Worm (Caenorhabditis elegans) whole organism, L2 larva: ENCODE data around the gene osta-2.

Experiments used
- C34F6.9 ChIP-seq: fragments of 150-350 bp; optimal IDR thresholded peaks from 2 replicates; lab custom pipeline; 2014; ENCODE audit warnings: missing biosample characterization, missing genetic modification characterization
- F13H6.1 ChIP-seq: sonication (generic microtip); optimal IDR thresholded peaks from 2 replicates; lab custom pipeline; 2016; ENCODE audit warnings: missing genetic modification characterization, missing compliant biosample characterization
- Y55F3AM.14 ChIP-seq: fragments of 200-800 bp; sonication (Bioruptor generic); optimal IDR thresholded peaks from 2 replicates; lab custom pipeline; 2018; ENCODE audit warnings: mild to moderate bottlenecking, missing genetic modification characterization, missing compliant biosample characterization
- alr-1 ChIP-seq: fragments of 150-350 bp; optimal IDR thresholded peaks from 2 replicates; lab custom pipeline; 2014; ENCODE audit warnings: missing biosample characterization, missing genetic modification characterization
- ceh-16 ChIP-seq: fragments of 150-350 bp; optimal IDR thresholded peaks from 2 replicates; lab custom pipeline; 2014; ENCODE audit warnings: missing biosample characterization, missing genetic modification characterization
- ceh-82 ChIP-seq: fragments of 150-350 bp; optimal IDR thresholded peaks from 2 replicates; lab custom pipeline; 2014; ENCODE audit warnings: missing biosample characterization, missing genetic modification characterization
- crh-2 ChIP-seq: sonication (generic microtip); optimal IDR thresholded peaks from 2 replicates; lab custom pipeline; 2017; ENCODE audit warnings: missing biosample characterization, missing genetic modification characterization
- dmd-4 ChIP-seq: sonication (generic microtip); optimal IDR thresholded peaks from 2 replicates; lab custom pipeline; 2017; ENCODE audit warnings: missing biosample characterization, missing genetic modification characterization
- egl-27 ChIP-seq: sonication (generic microtip); optimal IDR thresholded peaks from 3 replicates; lab custom pipeline; 2017; ENCODE audit warnings: missing biosample characterization, missing genetic modification reagents, missing genetic modification characterization
- elt-1 ChIP-seq: fragments of 150-350 bp; optimal IDR thresholded peaks from 2 replicates; lab custom pipeline; 2014; ENCODE audit warnings: missing biosample characterization, missing genetic modification characterization
- elt-3 ChIP-seq: sonication (generic microtip); optimal IDR thresholded peaks from 2 replicates; lab custom pipeline; 2017; ENCODE audit warnings: missing biosample characterization, missing genetic modification characterization
- fos-1 ChIP-seq: fragments of 150-350 bp; optimal IDR thresholded peaks from 2 replicates; lab custom pipeline; 2014; ENCODE audit warnings: missing biosample characterization, missing genetic modification characterization
- gmeb-1 ChIP-seq: fragments of 150-350 bp; optimal IDR thresholded peaks from 2 replicates; lab custom pipeline; 2014; ENCODE audit warnings: missing biosample characterization, missing genetic modification characterization
- lin-39 ChIP-seq: fragments of 150-350 bp; optimal IDR thresholded peaks from 2 replicates; lab custom pipeline; 2014; ENCODE audit warnings: missing biosample characterization, missing genetic modification reagents, missing genetic modification characterization
- mbf-1 ChIP-seq: sonication (generic microtip); optimal IDR thresholded peaks from 2 replicates; lab custom pipeline; 2017; ENCODE audit warnings: missing biosample characterization, missing genetic modification characterization
- mdl-1 ChIP-seq, 2 experiments: fragments of 150-350 bp in 1 of 2; sonication (generic microtip) in 1 of 2; optimal IDR thresholded peaks; 2 replicates each; lab custom pipeline; 2017; ENCODE audit warnings: missing biosample characterization in 2 of 2, missing genetic modification characterization in 2 of 2
- nhr-10 ChIP-seq: sonication (generic microtip); optimal IDR thresholded peaks from 2 replicates; lab custom pipeline; 2017; ENCODE audit warnings: missing biosample characterization, missing genetic modification characterization
- nhr-21 ChIP-seq: fragments of 150-350 bp; optimal IDR thresholded peaks from 2 replicates; lab custom pipeline; 2014; ENCODE audit warnings: missing biosample characterization, missing genetic modification characterization
- nhr-237 ChIP-seq: fragments of 150-350 bp; optimal IDR thresholded peaks from 2 replicates; lab custom pipeline; 2014; ENCODE audit warnings: missing biosample characterization, missing genetic modification characterization
- nhr-25 ChIP-seq: fragments of 150-350 bp; sonication (generic microtip); optimal IDR thresholded peaks from 3 replicates; lab custom pipeline; 2014; ENCODE audit warnings: missing biosample characterization, missing genetic modification characterization
- nhr-77 ChIP-seq: fragments of 150-350 bp; optimal IDR thresholded peaks from 2 replicates; lab custom pipeline; 2014; ENCODE audit warnings: missing biosample characterization, missing genetic modification characterization
- skn-1 ChIP-seq: sonication (generic microtip); optimal IDR thresholded peaks from 2 replicates; lab custom pipeline; 2017; ENCODE audit warnings: missing biosample characterization, missing genetic modification characterization
- sma-3 ChIP-seq: sonication (generic microtip); optimal IDR thresholded peaks from 2 replicates; lab custom pipeline; 2016; ENCODE audit warnings: missing genetic modification reagents, missing genetic modification characterization, missing compliant biosample characterization
- sma-9 ChIP-seq, 2 experiments: fragments of 150-350 bp in 1 of 2; sonication (generic microtip) in 1 of 2; optimal IDR thresholded peaks; 2 replicates each; lab custom pipeline; 2014 to 2016; ENCODE audit warnings: missing genetic modification characterization in 2 of 2, mild to moderate bottlenecking in 1 of 2, missing biosample characterization in 1 of 2, missing compliant biosample characterization in 1 of 2, missing genetic modification reagents in 1 of 2, moderate library complexity in 1 of 2
- unc-55 ChIP-seq: fragments of 150-350 bp; sonication (generic microtip); optimal IDR thresholded peaks from 3 replicates; lab custom pipeline; 2014; ENCODE audit warnings: missing biosample characterization, missing genetic modification reagents, missing genetic modification characterization
- zag-1 ChIP-seq: fragments of 150-350 bp; optimal IDR thresholded peaks from 2 replicates; lab custom pipeline; 2014; ENCODE audit warnings: missing biosample characterization, missing genetic modification characterization
- ztf-1 ChIP-seq: fragments of 200-800 bp; sonication (Bioruptor generic); conservative IDR thresholded peaks from 2 replicates; pipeline ENCODE4 v1.3.6; 2022; ENCODE audit warnings: missing genetic modification characterization, missing compliant biosample characterization
- ztf-11 ChIP-seq: sonication (generic microtip); optimal IDR thresholded peaks from 2 replicates; lab custom pipeline; 2017; ENCODE audit warnings: missing biosample characterization, missing genetic modification characterization
- ztf-4 ChIP-seq: fragments of 150-350 bp; optimal IDR thresholded peaks from 2 replicates; lab custom pipeline; 2014; ENCODE audit warnings: missing biosample characterization, missing genetic modification characterization

The osta-2 gene

DNA sequence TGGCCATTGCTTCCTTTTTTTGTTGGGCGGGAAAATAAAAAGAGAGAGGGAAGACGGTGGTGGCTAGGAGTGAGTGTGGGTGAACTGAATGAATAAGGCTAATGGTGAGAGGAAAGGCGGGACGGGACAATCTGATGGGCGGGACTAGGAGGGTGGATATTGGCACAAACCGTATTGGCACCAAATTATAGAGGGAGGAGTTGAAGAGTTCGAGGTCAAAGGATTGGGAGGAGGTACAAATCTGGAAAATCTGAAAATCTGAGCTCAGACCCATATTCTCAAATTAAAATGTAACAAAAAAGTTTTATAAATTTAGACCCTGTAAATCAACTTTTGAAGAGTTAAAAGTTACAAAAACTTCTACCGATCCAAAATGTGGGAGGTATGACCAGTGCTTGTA, 31.3 kb downstream of the osta-2 start, which contains the start of gene hlh-14:
Gene hlh-14 (minus strand): TSS at position 101 of the 400 bp plus-strand sequence.
- TF ChIP-seq mdl-1 (tag; optimal IDR thresholded peaks at IDR 0.05; lab: Kevin White, UChicago) (no peak), ztf-11 (tag; lab: Kevin White, UChicago) (no peak), elt-3 (tag; lab: Kevin White, UChicago) (no peak), nhr-21 (tag; lab: Kevin White, UChicago) (no peak), ztf-4 (tag; lab: Kevin White, UChicago) (no peak), Y55F3AM.14 (no peak), ztf-1 (GFP tag; lab: Robert Waterston, UW) (no peak), ceh-82 (no peak), lin-39 (tag; lab: Kevin White, UChicago) (no peak), nhr-25 (tag; lab: Kevin White, UChicago) (no peak), fos-1 (tag; lab: Kevin White, UChicago) (no peak), alr-1 (no peak), C34F6.9 (tag; lab: Kevin White, UChicago) (no peak), nhr-10 (tag; lab: Kevin White, UChicago) (no peak), dmd-4 (tag; lab: Kevin White, UChicago) (no peak), skn-1 (no peak), zag-1 (no peak), sma-3 (GFP tag; lab: Kevin White, UChicago) (no peak)

DNA sequence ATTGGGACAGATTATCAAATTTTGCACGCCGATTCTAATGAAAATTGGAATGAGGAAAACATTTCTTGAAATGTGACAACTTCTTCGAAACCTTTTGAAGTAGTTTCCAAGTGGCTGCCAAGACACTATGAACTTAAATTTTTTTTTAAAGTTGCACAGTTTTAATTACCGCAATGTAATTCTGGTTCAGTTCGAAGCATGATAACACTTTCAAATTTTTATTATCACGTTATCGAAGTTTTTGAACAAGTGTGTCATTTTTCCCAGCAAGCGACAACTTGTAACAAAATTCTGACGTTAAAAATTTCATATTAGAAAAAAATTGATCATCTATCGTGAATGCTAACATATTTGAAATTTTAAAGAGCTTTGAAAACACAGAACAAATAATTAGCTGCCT, 35.3 kb downstream of the osta-2 start:
- TF ChIP-seq nhr-237 (tag; lab: Kevin White, UChicago) (no peak), unc-55 (GFP tag; lab: Kevin White, UChicago) (no peak), elt-1 (tag; lab: Kevin White, UChicago) (no peak), F13H6.1 (tag; lab: Kevin White, UChicago) (no peak), fos-1 (tag; lab: Kevin White, UChicago) (peak; percentile 46), nhr-25 (tag; lab: Kevin White, UChicago) (no peak)

DNA sequence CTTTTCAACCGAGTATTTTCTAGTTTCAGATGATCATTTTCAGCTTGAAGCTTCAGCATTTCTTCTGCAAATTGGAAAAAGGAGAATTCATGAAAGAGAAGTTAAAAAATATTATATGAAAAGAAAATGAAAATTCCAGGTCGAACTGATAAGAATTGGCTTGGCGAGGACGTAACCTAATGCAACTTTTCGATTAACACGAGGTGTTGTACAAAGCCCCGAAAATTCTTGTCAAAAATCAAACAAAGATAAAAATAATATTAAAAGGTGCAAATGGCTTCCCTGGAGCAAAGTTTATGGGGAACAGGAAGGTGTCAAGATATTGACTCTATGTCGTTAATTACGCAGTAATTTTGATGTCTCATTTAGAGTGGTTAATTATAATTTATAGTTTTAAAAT, 36.9 kb downstream of the osta-2 start:
- TF ChIP-seq alr-1 (no peak), fos-1 (tag; lab: Kevin White, UChicago) (peak; percentile 48), Y55F3AM.14 (no peak)
- TF ChIP-seq, all 48 proteins: peak for 1

DNA sequence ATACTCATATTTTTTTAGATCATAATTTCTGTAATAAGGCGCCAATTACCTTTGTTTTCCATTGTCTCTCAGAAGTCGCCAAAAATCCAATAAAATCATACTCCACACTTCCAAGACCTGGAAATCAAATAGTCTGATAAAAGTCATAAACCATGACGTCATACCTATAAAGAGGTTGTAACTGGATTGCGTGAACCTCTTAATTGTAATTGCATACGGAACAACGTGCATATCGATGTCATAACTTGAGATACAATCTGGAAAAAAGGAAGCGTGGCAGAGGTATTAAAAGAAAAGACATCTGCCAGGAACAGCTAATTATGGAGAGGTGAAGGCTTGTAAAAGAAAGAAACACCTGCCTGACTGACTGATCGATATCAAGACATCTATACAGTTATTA, 37.6 kb downstream of the osta-2 start, which contains the start of gene F10C1.9:
Gene F10C1.9 (minus strand): TSS at position 197 of the 400 bp plus-strand sequence.
- TF ChIP-seq sma-9 (GFP tag; optimal IDR thresholded peaks at IDR 0.05; lab: Kevin White, UChicago) (peak; percentile 3), sma-9 (tag; optimal IDR thresholded peaks at IDR 0.05; lab: Kevin White, UChicago) (no peak), mbf-1 (no peak)

ce11 chrII:5747312-5747711, 39.8 kb downstream of the osta-2 start:
- TF ChIP-seq ceh-16 (tag; lab: Kevin White, UChicago) = no peak
- no peak for TF ChIP-seq lin-39 (tag; lab: Kevin White, UChicago)
- peak; percentile 82 for TF ChIP-seq fos-1 (tag; lab: Kevin White, UChicago)
- no peak for TF ChIP-seq nhr-21 (tag; lab: Kevin White, UChicago)
- no peak for TF ChIP-seq unc-55 (GFP tag; lab: Kevin White, UChicago)

DNA sequence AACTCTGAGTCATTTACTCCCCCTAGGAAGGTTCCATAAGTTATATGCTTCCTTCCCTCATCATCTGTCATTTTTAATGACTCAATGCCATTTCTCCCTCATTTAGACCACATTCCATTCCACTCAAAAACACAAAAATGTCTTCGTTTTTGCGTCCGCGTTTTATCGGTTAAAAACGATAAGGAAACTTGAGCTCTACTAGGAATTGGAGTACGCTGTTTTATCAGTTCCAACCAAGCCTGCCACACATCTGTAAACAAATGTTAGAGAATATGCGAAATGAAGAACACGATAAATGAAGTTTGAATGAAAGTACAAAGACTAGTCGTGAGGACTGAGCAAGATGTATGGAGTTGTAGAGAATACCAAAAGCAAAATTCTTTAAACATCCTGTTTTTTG, 40.9 kb downstream of the osta-2 start:
- TF ChIP-seq elt-3 (tag; lab: Kevin White, UChicago) (no peak), sma-9 (GFP tag; optimal IDR thresholded peaks at IDR 0.05; lab: Kevin White, UChicago) (peak; percentile 45), sma-9 (tag; optimal IDR thresholded peaks at IDR 0.05; lab: Kevin White, UChicago) (no peak), ceh-16 (tag; lab: Kevin White, UChicago) (no peak), F13H6.1 (tag; lab: Kevin White, UChicago) (peak; percentile 28), crh-2 (tag; lab: Kevin White, UChicago) (peak; percentile 67), fos-1 (tag; lab: Kevin White, UChicago) (peak; percentile 97), ztf-4 (tag; lab: Kevin White, UChicago) (no peak), gmeb-1 (tag; lab: Kevin White, UChicago) (peak; percentile 13)
- TF ChIP-seq, all 48 proteins: peak for 5

DNA sequence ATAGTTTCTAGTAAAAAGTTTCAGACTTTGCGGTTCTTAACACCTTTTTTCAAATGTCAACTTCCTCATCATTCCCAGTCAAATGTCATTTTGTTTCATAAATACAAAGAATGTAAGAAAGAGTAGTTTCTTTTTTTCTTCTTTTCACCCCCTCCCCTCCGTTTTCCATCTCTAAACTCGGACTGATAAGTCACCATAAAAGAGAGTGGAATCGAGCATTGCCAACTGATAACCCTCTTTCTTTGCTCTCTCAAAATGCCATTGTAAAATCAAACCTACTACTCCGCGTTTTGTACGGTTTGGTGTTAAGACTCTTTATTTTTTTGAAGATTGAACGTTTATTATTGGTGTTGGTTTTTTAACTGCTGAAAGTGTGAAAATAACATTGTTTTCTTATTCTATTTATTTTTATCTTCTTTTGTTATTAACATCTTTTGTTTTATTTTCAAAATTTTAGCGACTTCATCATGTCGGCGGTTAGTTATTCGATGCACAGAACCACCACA, 42.3 kb downstream of the osta-2 start, which contains the start of gene ifb-2:
Gene ifb-2 (plus strand): TSS at position 456 of the 506 bp plus-strand sequence.
- TF ChIP-seq nhr-77 (tag; lab: Kevin White, UChicago) = no peak
- TF ChIP-seq egl-27 = no peak
- peak; percentile 36 for TF ChIP-seq crh-2 (tag; lab: Kevin White, UChicago)
- TF ChIP-seq sma-3 (GFP tag; lab: Kevin White, UChicago) = no peak
- TF ChIP-seq fos-1 (tag; lab: Kevin White, UChicago) = peak; percentile 81
